Worm (Caenorhabditis elegans) whole organism, L3 larva: ENCODE data around the gene tth-1.

Source experiments
- R02D3.7 ChIP-seq: fragments of 150-350 bp; optimal IDR thresholded peaks from 2 replicates; lab custom pipeline; 2014; ENCODE audit warnings: missing biosample characterization, missing genetic modification characterization
- ZK546.5 ChIP-seq: sonication (generic microtip); optimal IDR thresholded peaks from 2 replicates; lab custom pipeline; 2017; ENCODE audit warnings: missing biosample characterization, missing genetic modification characterization
- ceh-16 ChIP-seq: sonication (generic microtip); optimal IDR thresholded peaks from 2 replicates; lab custom pipeline; 2017; ENCODE audit warnings: missing biosample characterization, missing genetic modification characterization
- ceh-28 ChIP-seq: fragments of 150-350 bp; optimal IDR thresholded peaks from 2 replicates; lab custom pipeline; 2014; ENCODE audit warnings: missing biosample characterization, missing genetic modification reagents, missing genetic modification characterization
- ceh-82 ChIP-seq: fragments of 150-350 bp; optimal IDR thresholded peaks from 2 replicates; lab custom pipeline; 2014; ENCODE audit warnings: missing biosample characterization, missing genetic modification characterization
- ceh-9 ChIP-seq: sonication (generic microtip); optimal IDR thresholded peaks from 2 replicates; lab custom pipeline; 2018; ENCODE audit warnings: missing biosample characterization, missing genetic modification characterization
- egl-27 ChIP-seq: sonication (generic microtip); optimal IDR thresholded peaks from 4 replicates; lab custom pipeline; 2017; ENCODE audit warnings: missing biosample characterization, missing genetic modification reagents, missing genetic modification characterization
- elt-1 ChIP-seq: fragments of 150-350 bp; optimal IDR thresholded peaks from 2 replicates; lab custom pipeline; 2014; ENCODE audit warnings: missing biosample characterization, missing genetic modification characterization
- elt-3 ChIP-seq, 3 experiments: fragments of 150-350 bp in 1 of 3; sonication (generic microtip) in 2 of 3; optimal IDR thresholded peaks; 2 replicates in 2 of 3; 4 replicates in 1 of 3; lab custom pipeline; 2014 to 2017; ENCODE audit warnings: missing biosample characterization in 3 of 3, missing genetic modification characterization in 3 of 3
- eor-1 ChIP-seq, 2 experiments: fragments of 150-350 bp; optimal IDR thresholded peaks; 2 replicates each; lab custom pipeline; 2014 to 2018; ENCODE audit warnings: missing biosample characterization in 2 of 2, missing genetic modification characterization in 2 of 2
- fkh-2 ChIP-seq: fragments of 150-350 bp; optimal IDR thresholded peaks from 2 replicates; lab custom pipeline; 2014; ENCODE audit warnings: missing biosample characterization, missing genetic modification reagents, missing genetic modification characterization
- hmg-11 ChIP-seq: sonication (generic microtip); optimal IDR thresholded peaks from 2 replicates; lab custom pipeline; 2016; ENCODE audit warnings: missing genetic modification characterization, missing compliant biosample characterization
- jun-1 ChIP-seq: fragments of 150-350 bp; optimal IDR thresholded peaks from 2 replicates; lab custom pipeline; 2014; ENCODE audit warnings: missing biosample characterization, missing genetic modification reagents, missing genetic modification characterization
- lin-15B ChIP-seq: fragments of 150-350 bp; optimal IDR thresholded peaks from 2 replicates; lab custom pipeline; 2014; ENCODE audit warnings: missing biosample characterization, missing genetic modification characterization
- lin-39 ChIP-seq: fragments of 150-350 bp; optimal IDR thresholded peaks from 2 replicates; lab custom pipeline; 2018; ENCODE audit warnings: missing biosample characterization, missing genetic modification reagents, missing genetic modification characterization
- mdl-1 ChIP-seq: fragments of 150-350 bp; optimal IDR thresholded peaks from 2 replicates; lab custom pipeline; 2014; ENCODE audit warnings: missing biosample characterization, missing genetic modification characterization
- mml-1 ChIP-seq: fragments of 150-350 bp; sonication (generic microtip); optimal IDR thresholded peaks from 3 replicates; lab custom pipeline; 2014; ENCODE audit warnings: missing biosample characterization, missing genetic modification characterization
- nhr-11 ChIP-seq: fragments of 150-350 bp; optimal IDR thresholded peaks from 2 replicates; lab custom pipeline; 2014; ENCODE audit warnings: missing biosample characterization, missing genetic modification characterization
- nhr-12 ChIP-seq: fragments of 150-350 bp; optimal IDR thresholded peaks from 2 replicates; lab custom pipeline; 2014; ENCODE audit warnings: missing biosample characterization, missing genetic modification characterization
- nhr-23 ChIP-seq: fragments of 150-350 bp; optimal IDR thresholded peaks from 2 replicates; lab custom pipeline; 2014; ENCODE audit warnings: missing biosample characterization, missing genetic modification reagents, missing genetic modification characterization
- nhr-25 ChIP-seq: sonication (generic microtip); optimal IDR thresholded peaks from 2 replicates; lab custom pipeline; 2017; ENCODE audit warnings: missing biosample characterization, missing genetic modification characterization
- nhr-28 ChIP-seq: fragments of 150-350 bp; optimal IDR thresholded peaks from 2 replicates; lab custom pipeline; 2014; ENCODE audit warnings: missing biosample characterization, missing genetic modification characterization
- nhr-43 ChIP-seq: sonication (generic microtip); optimal IDR thresholded peaks from 2 replicates; lab custom pipeline; 2016; ENCODE audit warnings: mild to moderate bottlenecking, missing genetic modification characterization, missing compliant biosample characterization; ENCODE audit not compliant: poor library complexity, severe bottlenecking
- nhr-67 ChIP-seq: fragments of 150-350 bp; optimal IDR thresholded peaks from 2 replicates; lab custom pipeline; 2014; ENCODE audit warnings: missing biosample characterization, missing genetic modification characterization
- nhr-76 ChIP-seq: fragments of 150-350 bp; sonication (generic microtip); optimal IDR thresholded peaks from 5 replicates; lab custom pipeline; 2014; ENCODE audit warnings: missing biosample characterization, missing genetic modification characterization
- pha-4 ChIP-seq: fragments of 150-350 bp; optimal IDR thresholded peaks from 2 replicates; lab custom pipeline; 2014; ENCODE audit warnings: missing biosample characterization, missing genetic modification reagents, missing genetic modification characterization
- pqm-1 ChIP-seq: fragments of 150-350 bp; optimal IDR thresholded peaks from 2 replicates; lab custom pipeline; 2017; ENCODE audit warnings: missing biosample characterization, missing genetic modification characterization, inconsistent platforms
- sea-2 ChIP-seq: fragments of 150-350 bp; sonication (generic microtip); optimal IDR thresholded peaks from 4 replicates; lab custom pipeline; 2014; ENCODE audit warnings: missing biosample characterization, missing genetic modification reagents, missing genetic modification characterization
- skn-1 ChIP-seq: fragments of 150-350 bp; optimal IDR thresholded peaks from 2 replicates; lab custom pipeline; 2014; ENCODE audit warnings: missing biosample characterization, missing genetic modification characterization
- tbx-2 ChIP-seq: sonication (generic microtip); optimal IDR thresholded peaks from 2 replicates; lab custom pipeline; 2016; ENCODE audit warnings: mild to moderate bottlenecking, missing genetic modification characterization, missing compliant biosample characterization
- unc-39 ChIP-seq: sonication (generic microtip); optimal IDR thresholded peaks from 4 replicates; lab custom pipeline; 2017; ENCODE audit warnings: missing biosample characterization, missing genetic modification characterization
- unc-62 ChIP-seq: fragments of 150-350 bp; sonication (generic microtip); optimal IDR thresholded peaks from 4 replicates; lab custom pipeline; 2014; ENCODE audit warnings: missing biosample characterization, missing genetic modification reagents, missing genetic modification characterization
- zag-1 ChIP-seq: fragments of 150-350 bp; optimal IDR thresholded peaks from 2 replicates; lab custom pipeline; 2014; ENCODE audit warnings: missing biosample characterization, missing genetic modification characterization
- ztf-11 ChIP-seq: fragments of 150-350 bp; optimal IDR thresholded peaks from 2 replicates; lab custom pipeline; 2014; ENCODE audit warnings: missing biosample characterization, missing genetic modification characterization

The tth-1 gene

ce11 chrX:8459789-8460188, 36.3 kb upstream of the tth-1 start:
- TF ChIP-seq ztf-11 (tag; lab: Kevin White, UChicago) (no peak), nhr-12 (tag; lab: Kevin White, UChicago) (no peak), jun-1 (no peak), nhr-67 (no peak), R02D3.7 (tag; lab: Kevin White, UChicago) (no peak), nhr-25 (no peak), mml-1 (tag; lab: Kevin White, UChicago) (no peak), sea-2 (GFP tag; lab: Kevin White, UChicago) (no peak), ceh-82 (no peak)
- TF ChIP-seq, all 47 proteins: peak for 0

DNA sequence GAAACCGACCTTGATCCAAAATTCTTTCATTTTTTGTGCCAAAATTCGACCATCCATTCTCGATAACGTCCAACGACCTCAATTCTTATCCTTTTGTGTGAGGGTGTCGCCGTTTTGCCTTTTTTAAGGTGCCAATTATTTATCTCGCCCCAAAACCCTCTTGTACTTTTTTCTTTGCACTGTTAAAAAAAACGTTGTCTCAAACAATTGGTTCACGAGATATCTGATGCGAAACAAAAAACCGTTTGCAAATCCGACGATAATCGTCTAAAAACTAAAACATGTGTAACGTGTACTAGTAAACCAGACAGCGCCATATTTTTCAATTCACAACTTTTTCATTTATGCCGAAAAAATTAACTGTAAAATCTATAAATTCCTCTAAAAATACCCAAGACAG, 33.8 kb upstream of the tth-1 start, which contains the start of gene F16F9.3:
Gene F16F9.3, plus strand, starts transcription at position 301 of the 400 bp plus-strand sequence.
- TF ChIP-seq ceh-9 (tag; lab: Kevin White, UChicago) (no peak), mdl-1 (tag; lab: Kevin White, UChicago) (no peak), mml-1 (tag; lab: Kevin White, UChicago) (no peak), nhr-25 (no peak), ceh-28 (tag; lab: Kevin White, UChicago) (no peak), zag-1 (tag; lab: Kevin White, UChicago) (no peak), ztf-11 (tag; lab: Kevin White, UChicago) (no peak), elt-1 (tag; lab: Kevin White, UChicago) (no peak), nhr-11 (tag; lab: Kevin White, UChicago) (no peak), nhr-43 (tag; lab: Kevin White, UChicago) (no peak), unc-39 (no peak)

DNA sequence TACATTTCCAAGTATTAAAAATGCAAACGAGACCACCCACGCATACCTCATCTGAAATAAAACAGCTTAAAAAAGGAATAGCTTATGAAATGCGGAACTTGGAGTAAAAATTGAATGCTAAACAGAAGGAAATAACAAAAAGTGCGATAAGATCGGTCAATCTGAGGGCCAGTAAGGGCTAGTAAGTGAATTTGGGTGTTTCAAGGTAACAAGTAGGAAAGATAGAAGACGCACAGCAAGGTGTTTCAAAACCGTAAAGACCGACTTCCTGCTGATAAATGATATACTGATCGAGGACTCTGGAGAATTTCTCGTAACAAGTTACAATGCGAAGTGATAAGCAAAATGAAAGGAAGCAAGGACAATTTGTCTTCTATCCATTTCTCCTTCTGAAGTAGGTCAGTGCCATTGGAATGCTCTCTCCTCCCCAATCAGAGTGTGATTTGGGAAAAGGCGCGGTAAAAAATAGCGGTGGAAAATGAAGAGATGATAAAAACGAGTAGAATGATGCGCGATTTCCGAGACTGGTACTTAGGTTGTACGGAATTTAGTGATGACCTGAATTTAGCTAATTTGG, 32.1 kb upstream of the tth-1 start, which contains the start of gene dpy-6:
Gene dpy-6, minus strand, starts transcription at position 51 of the 577 bp plus-strand sequence.
- peak in 1 of 3 experiments; percentile 65 for TF ChIP-seq elt-3 (tag; optimal IDR thresholded peaks at IDR 0.05; lab: Kevin White, UChicago)
- TF ChIP-seq nhr-43 (tag; lab: Kevin White, UChicago): no peak
- no peak for TF ChIP-seq pqm-1 (tag; lab: Kevin White, UChicago)
- no peak for TF ChIP-seq tbx-2 (tag; lab: Kevin White, UChicago)
- TF ChIP-seq jun-1: no peak
- no peak for TF ChIP-seq egl-27
- TF ChIP-seq mdl-1 (tag; lab: Kevin White, UChicago): no peak
- TF ChIP-seq ceh-9 (tag; lab: Kevin White, UChicago): no peak
- TF ChIP-seq sea-2 (GFP tag; lab: Kevin White, UChicago): no peak
- no peak for TF ChIP-seq ceh-16
- TF ChIP-seq skn-1 (tag; lab: Kevin White, UChicago): no peak
- TF ChIP-seq ztf-11 (tag; lab: Kevin White, UChicago): no peak
- TF ChIP-seq unc-62 (GFP tag; lab: Kevin White, UChicago): no peak
- no peak for TF ChIP-seq eor-1 (tag; optimal IDR thresholded peaks at IDR 0.05; lab: Kevin White, UChicago)
- TF ChIP-seq lin-15B (tag; lab: Kevin White, UChicago): no peak
- TF ChIP-seq nhr-28: no peak
- TF ChIP-seq fkh-2 (tag; lab: Kevin White, UChicago): no peak
- peak; percentile 36 for TF ChIP-seq nhr-23 (tag; lab: Kevin White, UChicago)

ce11 chrX:8446108-8446507, 22.6 kb upstream of the tth-1 start, which contains the start of gene F16F9.1:
TSS of gene F16F9.1 (plus strand) at chrX:8446408.
- TF ChIP-seq mml-1 (tag; lab: Kevin White, UChicago) (no peak), ceh-9 (tag; lab: Kevin White, UChicago) (no peak), nhr-67 (no peak), pha-4 (tag; lab: Kevin White, UChicago) (no peak), lin-39 (tag; lab: Kevin White, UChicago) (no peak), hmg-11 (tag; lab: Kevin White, UChicago) (no peak), nhr-76 (tag; lab: Kevin White, UChicago) (no peak)

ce11 chrX:8444922-8445321, 21.4 kb upstream of the tth-1 start:
- no peak for TF ChIP-seq unc-39
- no peak for TF ChIP-seq zag-1 (tag; lab: Kevin White, UChicago)
- no peak for TF ChIP-seq lin-39 (tag; lab: Kevin White, UChicago)
- no peak for TF ChIP-seq ZK546.5 (tag; lab: Kevin White, UChicago)
- TF ChIP-seq nhr-43 (tag; lab: Kevin White, UChicago): no peak
- no peak for TF ChIP-seq nhr-25
- TF ChIP-seq elt-3 (tag; optimal IDR thresholded peaks at IDR 0.05; lab: Kevin White, UChicago): no peak
- TF ChIP-seq mml-1 (tag; lab: Kevin White, UChicago): no peak
- no peak for TF ChIP-seq nhr-76 (tag; lab: Kevin White, UChicago)
